Worm (Caenorhabditis elegans) whole organism, L3 larva: Measurements from ENCODE around the gene F07C6.6.

ENCODE experiments used
- R02D3.7 ChIP-seq: fragments of 150-350 bp; optimal IDR thresholded peaks from 2 replicates; lab custom pipeline; 2014; ENCODE audit warnings: missing biosample characterization, missing genetic modification characterization
- ama-1 ChIP-seq: fragments of 150-350 bp; optimal IDR thresholded peaks from 2 replicates; lab custom pipeline; 2018
- ceh-82 ChIP-seq: fragments of 150-350 bp; optimal IDR thresholded peaks from 2 replicates; lab custom pipeline; 2014; ENCODE audit warnings: missing biosample characterization, missing genetic modification characterization
- ceh-9 ChIP-seq: sonication (generic microtip); optimal IDR thresholded peaks from 2 replicates; lab custom pipeline; 2018; ENCODE audit warnings: missing biosample characterization, missing genetic modification characterization
- mdl-1 ChIP-seq: fragments of 150-350 bp; optimal IDR thresholded peaks from 2 replicates; lab custom pipeline; 2014; ENCODE audit warnings: missing biosample characterization, missing genetic modification characterization
- nhr-28 ChIP-seq: fragments of 150-350 bp; optimal IDR thresholded peaks from 2 replicates; lab custom pipeline; 2014; ENCODE audit warnings: missing biosample characterization, missing genetic modification characterization
- nhr-77 ChIP-seq: fragments of 150-350 bp; optimal IDR thresholded peaks from 2 replicates; lab custom pipeline; 2014; ENCODE audit warnings: missing biosample characterization, missing genetic modification characterization
- ztf-11 ChIP-seq: fragments of 150-350 bp; optimal IDR thresholded peaks from 2 replicates; lab custom pipeline; 2014; ENCODE audit warnings: missing biosample characterization, missing genetic modification characterization

ce11 chrIV:12757470-12757869 is 35.1 kb upstream of the F07C6.6 start, which contains the start of gene flp-9:
- TF ChIP-seq ceh-82 (tag; lab: Kevin White, UChicago): no peak
- no peak for TF ChIP-seq nhr-77 (tag; lab: Kevin White, UChicago)
- TF ChIP-seq mdl-1: no peak
- TF ChIP-seq R02D3.7 (tag; lab: Kevin White, UChicago): no peak
- no peak for TF ChIP-seq ama-1 (lab: Kevin White, UChicago)
- TF ChIP-seq ceh-9 (tag; lab: Kevin White, UChicago): no peak
- TF ChIP-seq nhr-28 (tag; lab: Kevin White, UChicago): no peak
- no peak for TF ChIP-seq ztf-11 (tag; lab: Kevin White, UChicago)
